Fruit fly (Drosophila melanogaster): ENCODE measurements around the gene CG14315.
A peak's percentile ranks its signal among the peaks of the same experiment; 100 is the strongest.

The CG14315 gene

dm6 chr3R:18199177-18199884, 40.8 kb downstream of the CG14315 start, which contains the start of the genes Ssdp and CG7985 (continued):
- TF ChIP-seq C15 (GFP tag; IDR thresholded peaks at IDR 0.05) (no peak), CG32532 (GFP tag; IDR thresholded peaks at IDR 0.05) (no peak), CG12769 (tag; optimal IDR thresholded peaks at IDR 0.05) (no peak), Adf1 (GFP tag; IDR thresholded peaks at IDR 0.05) (no peak), CG1529 (GFP tag; optimal IDR thresholded peaks at IDR 0.05) (no peak), Camta (GFP tag; optimal IDR thresholded peaks at IDR 0.05) (no peak), Dad (GFP tag; optimal IDR thresholded peaks at IDR 0.05) (no peak), her (GFP tag; optimal IDR thresholded peaks at IDR 0.05) (no peak), CG15269 (tag; optimal IDR thresholded peaks at IDR 0.05) (no peak), seq (GFP tag; IDR thresholded peaks at IDR 0.05) (no peak), Dip3 (GFP tag; optimal IDR thresholded peaks at IDR 0.05) (no peak), da (GFP tag; optimal IDR thresholded peaks at IDR 0.05) (no peak), gsb (GFP tag; IDR thresholded peaks at IDR 0.05) (no peak), so (GFP tag; IDR thresholded peaks at IDR 0.05) (no peak), sna (GFP tag; IDR thresholded peaks at IDR 0.05; ENCODE audit: partially characterized antibody) (no peak), CG3163 (GFP tag; optimal IDR thresholded peaks at IDR 0.05) (no peak), HLH3B (GFP tag; IDR thresholded peaks at IDR 0.05) (no peak), Ssrp (tag; optimal IDR thresholded peaks at IDR 0.05) (no peak), otp (GFP tag; IDR thresholded peaks at IDR 0.05) (no peak), CG2202 (tag; optimal IDR thresholded peaks at IDR 0.05) (no peak), CG34422 (GFP tag; IDR thresholded peaks at IDR 0.05) (no peak), CG4854 (GFP tag; optimal IDR thresholded peaks at IDR 0.05) (peak; percentile 46), dm (GFP tag; optimal IDR thresholded peaks at IDR 0.05) (no peak), CG18262 (tag; optimal IDR thresholded peaks at IDR 0.05) (no peak), esg (GFP tag; conservative IDR thresholded peaks at IDR 0.05) (no peak), abd-A (tag; optimal IDR thresholded peaks at IDR 0.05) (no peak), BEAF-32 (GFP tag; optimal IDR thresholded peaks at IDR 0.05) (peak; percentile 66), gcm2 (GFP tag; optimal IDR thresholded peaks at IDR 0.05) (no peak), gfzf (GFP tag; optimal IDR thresholded peaks at IDR 0.05) (peak; percentile 81), CTCF (GFP tag; optimal IDR thresholded peaks at IDR 0.05) (peak; percentile 16), Awh (GFP tag; IDR thresholded peaks at IDR 0.05) (no peak), CG7372 (GFP tag; IDR thresholded peaks at IDR 0.05) (no peak), TFAM (GFP tag; optimal IDR thresholded peaks at IDR 0.05) (no peak), CG14667 (GFP tag; IDR thresholded peaks at IDR 0.05) (no peak), CG18619 (GFP tag; optimal IDR thresholded peaks at IDR 0.05) (no peak), CG18599 (GFP tag; optimal IDR thresholded peaks at IDR 0.05) (no peak), ro (GFP tag; IDR thresholded peaks at IDR 0.05) (no peak), GATAe (GFP tag; conservative IDR thresholded peaks at IDR 0.05) (no peak), az2 (GFP tag; optimal IDR thresholded peaks at IDR 0.05) (no peak), CG2120 (GFP tag; optimal IDR thresholded peaks at IDR 0.05) (peak; percentile 33), odd (GFP tag; optimal IDR thresholded peaks at IDR 0.05) (no peak), CG13894 (tag; optimal IDR thresholded peaks at IDR 0.05) (no peak), CG32772 (GFP tag; IDR thresholded peaks at IDR 0.05) (no peak), CG3847 (GFP tag; IDR thresholded peaks at IDR 0.05) (no peak), wor (GFP tag; IDR thresholded peaks at IDR 0.05) (no peak), dati (GFP tag; IDR thresholded peaks at IDR 0.05) (no peak), CG2712 (tag; optimal IDR thresholded peaks at IDR 0.05) (peak; percentile 26), tna (GFP tag; IDR thresholded peaks at IDR 0.05; ENCODE audit: partially characterized antibody) (no peak), CG6254 (GFP tag; optimal IDR thresholded peaks at IDR 0.05) (no peak), CG6791 (GFP tag; IDR thresholded peaks at IDR 0.05; ENCODE audit: partially characterized antibody) (no peak), cg (GFP tag; optimal IDR thresholded peaks at IDR 0.05) (no peak), CG10147 (GFP tag; optimal IDR thresholded peaks at IDR 0.05) (peak; percentile 12)

Measured in whole organism, embryonic.